Fruit fly (Drosophila melanogaster): ENCODE data around the gene CG5676.
A peak's percentile ranks its signal among the peaks of the same experiment; 100 is the strongest.

CG5676 gene

DNA sequence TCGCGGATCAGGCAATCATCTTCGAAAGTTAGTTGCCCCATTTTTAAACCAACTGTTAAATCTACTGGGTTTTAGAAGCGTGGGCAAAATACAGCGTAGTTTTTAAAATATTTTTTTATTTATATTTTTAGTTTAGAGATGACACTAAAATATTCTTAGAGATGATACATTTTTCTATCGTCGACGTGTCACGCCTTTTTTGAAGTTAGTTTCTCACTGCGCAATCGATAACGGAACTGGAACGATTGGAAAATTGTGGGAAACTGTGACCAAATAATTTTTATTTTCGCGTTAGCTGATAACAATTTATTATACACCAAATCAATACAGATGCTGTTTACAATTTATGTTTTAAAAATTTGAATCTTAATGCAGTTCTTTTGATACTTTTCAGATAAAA lies 23.0 kb upstream of the CG5676 start, which contains the start of gene Utx (continued):
- TF ChIP-seq luna (GFP tag; optimal IDR thresholded peaks at IDR 0.05) = no peak
- no peak for TF ChIP-seq pita (GFP tag; optimal IDR thresholded peaks at IDR 0.05)
- TF ChIP-seq ham (GFP tag; IDR thresholded peaks at IDR 0.05) = no peak
- TF ChIP-seq CG8359 (GFP tag; optimal IDR thresholded peaks at IDR 0.05; ENCODE audit: borderline replicate concordance) = no peak
- TF ChIP-seq scrt (GFP tag; optimal IDR thresholded peaks at IDR 0.05) = no peak
- no peak for TF ChIP-seq ci (GFP tag; IDR thresholded peaks at IDR 0.05)
- TF ChIP-seq Camta (GFP tag; optimal IDR thresholded peaks at IDR 0.05) = no peak
- no peak for TF ChIP-seq CG31224 (GFP tag; IDR thresholded peaks at IDR 0.05)
- TF ChIP-seq Dp (GFP tag; optimal IDR thresholded peaks at IDR 0.05) = peak; percentile 45
- TF ChIP-seq tna (GFP tag; IDR thresholded peaks at IDR 0.05; ENCODE audit: partially characterized antibody) = peak; percentile 69
- no peak for TF ChIP-seq CTCF (GFP tag; optimal IDR thresholded peaks at IDR 0.05)
- no peak for TF ChIP-seq Dek (tag; optimal IDR thresholded peaks at IDR 0.05)
- no peak for TF ChIP-seq CG9727 (GFP tag; optimal IDR thresholded peaks at IDR 0.05)
- TF ChIP-seq CG15479 (GFP tag; optimal IDR thresholded peaks at IDR 0.05) = no peak
- no peak for TF ChIP-seq Oli (tag; optimal IDR thresholded peaks at IDR 0.05)
- peak; percentile 76 for TF ChIP-seq vnd (GFP tag; IDR thresholded peaks at IDR 0.05; ENCODE audit: partially characterized antibody)
- no peak for TF ChIP-seq fru (optimal IDR thresholded peaks at IDR 0.05)
- TF ChIP-seq CG11504 (tag; optimal IDR thresholded peaks at IDR 0.05) = no peak
- TF ChIP-seq Antp (GFP tag; optimal IDR thresholded peaks at IDR 0.05) = no peak
- TF ChIP-seq CG9797 (GFP tag; optimal IDR thresholded peaks at IDR 0.05) = no peak
- TF ChIP-seq vvl (GFP tag; IDR thresholded peaks at IDR 0.05) = no peak
- TF ChIP-seq Ets65A (GFP tag) = no peak
- no peak for TF ChIP-seq CG9609 (GFP tag; optimal IDR thresholded peaks at IDR 0.05)
- TF ChIP-seq Eip74EF (GFP tag; optimal IDR thresholded peaks at IDR 0.05) = no peak
- TF ChIP-seq prd (optimal IDR thresholded peaks at IDR 0.05) = no peak
- TF ChIP-seq prd (GFP tag; IDR thresholded peaks at IDR 0.05) = no peak
- no peak for TF ChIP-seq Neu2 (GFP tag; optimal IDR thresholded peaks at IDR 0.05; ENCODE audit: borderline replicate concordance)
- peak; percentile 92 for TF ChIP-seq Opbp (GFP tag; IDR thresholded peaks at IDR 0.05; ENCODE audit: partially characterized antibody)
- TF ChIP-seq CG7372 (GFP tag; IDR thresholded peaks at IDR 0.05) = no peak
- no peak for TF ChIP-seq YL-1 (GFP tag; optimal IDR thresholded peaks at IDR 0.05)
- TF ChIP-seq kni (GFP tag; optimal IDR thresholded peaks at IDR 0.05) = no peak
- no peak for TF ChIP-seq Awh (GFP tag; IDR thresholded peaks at IDR 0.05)
- no peak for TF ChIP-seq Blimp-1 (GFP tag; optimal IDR thresholded peaks at IDR 0.05)

DNA sequence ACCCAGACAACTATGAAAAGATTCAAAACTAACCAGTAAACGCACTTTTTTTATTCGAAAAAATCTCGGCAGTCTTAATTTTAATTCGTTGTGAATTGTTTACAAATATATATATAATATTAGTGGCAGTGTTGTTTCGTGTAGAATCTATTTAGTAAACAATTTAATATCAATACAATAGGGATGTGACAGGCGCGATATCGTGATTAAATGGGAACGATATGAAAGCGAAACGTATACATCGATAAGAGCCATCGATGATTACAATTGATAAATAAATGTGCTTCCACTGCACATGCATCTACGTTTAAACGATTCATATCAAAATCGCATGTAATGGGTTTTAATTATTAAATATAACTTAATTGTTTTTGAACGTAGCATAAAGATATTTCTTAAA lies 21.7 kb upstream of the CG5676 start:
- no peak for TF ChIP-seq crol (GFP tag; IDR thresholded peaks at IDR 0.05)
- no peak for TF ChIP-seq croc (GFP tag; conservative IDR thresholded peaks at IDR 0.05)
- TF ChIP-seq Mrtf (GFP tag; IDR thresholded peaks at IDR 0.05) = no peak
- peak; percentile 43 for TF ChIP-seq CG4617 (GFP tag; optimal IDR thresholded peaks at IDR 0.05; ENCODE audit: borderline replicate concordance)
- no peak for TF ChIP-seq slou (GFP tag; optimal IDR thresholded peaks at IDR 0.05)
- no peak for TF ChIP-seq gfzf (GFP tag; optimal IDR thresholded peaks at IDR 0.05)
- TF ChIP-seq CG15696 (tag; optimal IDR thresholded peaks at IDR 0.05) = no peak
- no peak for TF ChIP-seq CG15269 (tag; optimal IDR thresholded peaks at IDR 0.05)
- no peak; the same call in 2 of the 3 replicates for TF ChIP-seq zen2 (GFP tag; IDR thresholded peaks at IDR 0.05; ENCODE audit: partially characterized antibody)
- no peak for TF ChIP-seq p53 (GFP tag; optimal IDR thresholded peaks at IDR 0.05)
- no peak for TF ChIP-seq CG31388 (GFP tag; optimal IDR thresholded peaks at IDR 0.05)
- no peak for TF ChIP-seq YL-1 (GFP tag; optimal IDR thresholded peaks at IDR 0.05)
- peak; percentile 96 for TF ChIP-seq bbx (GFP tag; IDR thresholded peaks at IDR 0.05; ENCODE audit: partially characterized antibody)
- TF ChIP-seq D (optimal IDR thresholded peaks at IDR 0.05) = no peak
- TF ChIP-seq D (GFP tag; optimal IDR thresholded peaks at IDR 0.05) = no peak
- TF ChIP-seq CG7786 (GFP tag; optimal IDR thresholded peaks at IDR 0.05) = no peak
- no peak for TF ChIP-seq CG30403 (GFP tag; optimal IDR thresholded peaks at IDR 0.05)
- no peak for TF ChIP-seq crp (GFP tag; optimal IDR thresholded peaks at IDR 0.05)
- peak; percentile 88 for TF ChIP-seq vnd (GFP tag; IDR thresholded peaks at IDR 0.05; ENCODE audit: partially characterized antibody)
- no peak for TF ChIP-seq CG14710 (tag; optimal IDR thresholded peaks at IDR 0.05)
- TF ChIP-seq CG12071 (GFP tag; optimal IDR thresholded peaks at IDR 0.05) = no peak
- TF ChIP-seq tio (GFP tag; optimal IDR thresholded peaks at IDR 0.05) = no peak

Data from whole organism, embryonic.